Fruit fly (Drosophila melanogaster): ENCODE data around the gene CG10026.
A peak's percentile ranks its signal among the peaks of the same experiment; 100 is the strongest.

Gene CG10026

DNA sequence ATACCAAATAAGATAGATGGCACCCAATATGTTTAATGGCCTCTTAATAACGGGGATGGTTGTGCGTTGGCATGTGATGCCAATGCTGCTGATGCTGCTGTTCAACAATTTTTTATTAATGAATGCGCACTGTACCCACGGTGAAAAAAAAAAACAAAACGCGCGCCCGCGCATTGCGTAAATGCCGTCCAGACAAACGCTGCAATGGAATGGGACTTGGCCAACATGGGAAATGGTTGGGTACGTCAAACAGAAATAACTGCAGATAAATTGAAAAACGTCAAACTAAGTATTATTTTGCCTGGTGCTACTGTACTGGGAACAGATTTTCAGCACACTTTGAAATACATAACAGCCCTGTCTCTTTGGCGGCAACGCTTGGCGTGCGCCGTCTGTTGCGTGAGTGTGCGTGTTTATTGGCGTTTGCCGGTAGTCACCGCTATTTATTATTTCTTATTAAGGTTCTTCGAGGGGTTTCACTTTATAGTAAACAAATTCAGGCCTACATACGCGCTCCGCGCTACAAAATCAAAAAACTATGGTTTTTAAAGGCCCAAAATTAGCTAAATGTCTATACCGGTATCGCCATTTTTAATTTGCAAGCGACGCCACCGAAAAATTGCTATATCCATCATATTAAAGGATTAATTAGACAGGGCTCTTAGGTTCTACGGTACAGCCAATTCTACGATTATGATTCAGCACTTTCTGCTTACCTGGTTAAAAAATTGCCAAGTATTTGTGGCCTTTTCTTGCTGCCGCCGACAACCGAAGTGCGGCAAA, 1.3 kb upstream of the CG10026 start (continued):
- TF ChIP-seq NC2β (GFP tag; optimal IDR thresholded peaks at IDR 0.05): no peak
- no peak for TF ChIP-seq BtbVII (GFP tag; optimal IDR thresholded peaks at IDR 0.05)
- 0 out of 3 replicates have a peak, but pooled peaks have one; percentile 22 for TF ChIP-seq CG11456 (GFP tag; IDR thresholded peaks at IDR 0.05)
- no peak for TF ChIP-seq Stat92E (GFP tag; optimal IDR thresholded peaks at IDR 0.05)
- no peak for TF ChIP-seq CG8478 (optimal IDR thresholded peaks at IDR 0.05)
- TF ChIP-seq Lim3 (GFP tag; IDR thresholded peaks at IDR 0.05): peak; percentile 14; the same call in 1 of the 2 replicates
- TF ChIP-seq CG11093 (GFP tag; IDR thresholded peaks at IDR 0.05): 0 out of 3 replicates have a peak, but pooled peaks have one; percentile 35
- TF ChIP-seq CG33557 (GFP tag; optimal IDR thresholded peaks at IDR 0.05): no peak
- no peak for TF ChIP-seq gsb (GFP tag; IDR thresholded peaks at IDR 0.05)
- TF ChIP-seq Dll (GFP tag; IDR thresholded peaks at IDR 0.05; ENCODE audit: partially characterized antibody): no peak; the same call in 3 of the 4 replicates
- TF ChIP-seq CG3407 (GFP tag; optimal IDR thresholded peaks at IDR 0.05): no peak
- no peak for TF ChIP-seq HmgD (GFP tag; optimal IDR thresholded peaks at IDR 0.05)
- TF ChIP-seq CG2120 (GFP tag; optimal IDR thresholded peaks at IDR 0.05): peak; percentile 43
- TF ChIP-seq CG2889 (GFP tag; IDR thresholded peaks at IDR 0.05): no peak
- no peak for TF ChIP-seq CG4328 (GFP tag; optimal IDR thresholded peaks at IDR 0.05)
- TF ChIP-seq crp (GFP tag; optimal IDR thresholded peaks at IDR 0.05): no peak
- TF ChIP-seq CG2116 (GFP tag; optimal IDR thresholded peaks at IDR 0.05): no peak
- peak; percentile 36 for TF ChIP-seq Myb (GFP tag; optimal IDR thresholded peaks at IDR 0.05)
- no peak for TF ChIP-seq CG12659 (GFP tag; optimal IDR thresholded peaks at IDR 0.05)
- no peak for TF ChIP-seq CG14860 (GFP tag; IDR thresholded peaks at IDR 0.05; ENCODE audit: partially characterized antibody)
- no peak for TF ChIP-seq aop (GFP tag; IDR thresholded peaks at IDR 0.05)
- no peak for TF ChIP-seq peb (GFP tag; IDR thresholded peaks at IDR 0.05)
- TF ChIP-seq CTCF (GFP tag; optimal IDR thresholded peaks at IDR 0.05): peak; percentile 26
- TF ChIP-seq fu2 (GFP tag; optimal IDR thresholded peaks at IDR 0.05): no peak
- no peak for TF ChIP-seq CG7987 (GFP tag; optimal IDR thresholded peaks at IDR 0.05)
- no peak for TF ChIP-seq corto (GFP tag; optimal IDR thresholded peaks at IDR 0.05)
- TF ChIP-seq CG14965 (GFP tag; optimal IDR thresholded peaks at IDR 0.05; ENCODE audit: borderline replicate concordance): no peak
- TF ChIP-seq emc (GFP tag; optimal IDR thresholded peaks at IDR 0.05): no peak
- no peak for TF ChIP-seq CG15011 (GFP tag; optimal IDR thresholded peaks at IDR 0.05)
- no peak for TF ChIP-seq NfI (GFP tag; optimal IDR thresholded peaks at IDR 0.05)
- no peak for TF ChIP-seq Vsx1 (GFP tag; optimal IDR thresholded peaks at IDR 0.05)
- no peak for TF ChIP-seq wek (GFP tag; optimal IDR thresholded peaks at IDR 0.05)
- TF ChIP-seq abd-A (tag; optimal IDR thresholded peaks at IDR 0.05): no peak
- peak; percentile 56 for TF ChIP-seq sisA (GFP tag; IDR thresholded peaks at IDR 0.05)
- peak; percentile 63 for TF ChIP-seq MBD-R2 (GFP tag; IDR thresholded peaks at IDR 0.05)
- TF ChIP-seq CG8089 (GFP tag; optimal IDR thresholded peaks at IDR 0.05): no peak
- TF ChIP-seq sim (GFP tag; IDR thresholded peaks at IDR 0.05): no peak
- no peak; the same call in 1 of the 2 replicates for TF ChIP-seq Scr (GFP tag; IDR thresholded peaks at IDR 0.05; ENCODE audit: partially characterized antibody)
- TF ChIP-seq sd (tag; optimal IDR thresholded peaks at IDR 0.05): peak; percentile 30
- TF ChIP-seq toy (GFP tag; IDR thresholded peaks at IDR 0.05): no peak
- no peak for TF ChIP-seq GATAe (GFP tag; conservative IDR thresholded peaks at IDR 0.05)
- TF ChIP-seq ci (GFP tag; IDR thresholded peaks at IDR 0.05): no peak
- TF ChIP-seq CG10147 (GFP tag; optimal IDR thresholded peaks at IDR 0.05): no peak
- TF ChIP-seq CG5953 (GFP tag; IDR thresholded peaks at IDR 0.05): no peak
- TF ChIP-seq CoRest (tag; optimal IDR thresholded peaks at IDR 0.05): peak; percentile 1
- no peak for TF ChIP-seq danr (GFP tag; IDR thresholded peaks at IDR 0.05)
- TF ChIP-seq sqz (GFP tag; optimal IDR thresholded peaks at IDR 0.05): peak; percentile 80
- TF ChIP-seq wdn (GFP tag; IDR thresholded peaks at IDR 0.05): no peak
- no peak for TF ChIP-seq lbe (GFP tag; optimal IDR thresholded peaks at IDR 0.05)
- no peak for TF ChIP-seq CG18619 (GFP tag; optimal IDR thresholded peaks at IDR 0.05)
